Fruit fly (Drosophila melanogaster) Kc167 (cell line): ENCODE results near the gene CG44005.

Source experiments
- Myc ChIP-seq: fragments of >200 bp; optimal IDR thresholded peaks from 2 replicates; lab custom pipeline; 2017; ENCODE audit warnings: missing external identifiers
- Sin3A ChIP-seq: fragments of >200 bp; optimal IDR thresholded peaks from 2 replicates; lab custom pipeline; 2018; ENCODE audit warnings: missing external identifiers
- h ChIP-seq: fragments of >200 bp; optimal IDR thresholded peaks from 3 replicates; lab custom pipeline; 2018; ENCODE audit warnings: missing external identifiers
- insv ChIP-seq: fragments of >200 bp; optimal IDR thresholded peaks from 3 replicates; lab custom pipeline; 2018; ENCODE audit warnings: missing external identifiers
- psq ChIP-seq: fragments of >200 bp; optimal IDR thresholded peaks from 2 replicates; lab custom pipeline; 2017; ENCODE audit warnings: missing external identifiers
- ttk ChIP-seq: sonication (Bioruptor generic); optimal IDR thresholded peaks from 2 replicates; lab custom pipeline; 2017; ENCODE audit warnings: missing external identifiers

DNA sequence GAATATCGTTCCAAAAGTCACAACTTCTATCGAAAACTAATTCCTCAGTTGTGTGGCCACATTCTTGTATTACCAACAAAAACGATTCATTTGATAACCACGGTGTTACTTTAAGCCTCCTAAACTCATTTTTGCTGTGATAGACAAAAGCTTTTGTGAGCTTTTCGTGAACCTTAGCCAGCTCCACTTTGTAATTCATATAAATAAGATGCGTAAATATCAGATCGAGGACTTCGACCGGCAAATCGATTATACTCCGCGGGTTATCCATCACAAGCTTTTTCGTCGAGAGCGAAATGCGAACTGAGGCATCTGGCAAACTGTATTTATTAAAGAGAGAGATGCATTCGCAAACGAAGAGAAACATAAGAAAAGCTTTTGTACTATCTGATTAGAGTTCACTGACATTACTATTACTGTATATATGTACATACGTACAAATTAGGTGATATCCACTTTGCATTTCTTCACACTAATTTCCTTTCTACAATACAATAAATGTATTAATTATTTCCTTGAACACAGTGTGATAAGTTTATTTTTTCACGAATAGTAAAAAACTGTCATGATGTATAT lies 1.7 kb upstream of the CG44005 start, which contains the start of gene CG44004:
- TF ChIP-seq h (lab: Kevin White, UChicago) (no peak), Myc (lab: Kevin White, UChicago) (no peak), psq (lab: Kevin White, UChicago) (no peak), Sin3A (lab: Kevin White, UChicago) (no peak), insv (lab: Kevin White, UChicago) (no peak), ttk (lab: Kevin White, UChicago) (no peak)
